In genomic region chrV:6767576-6767975, ce11 we compare ENCODE assay signal across 2 worm cellular contexts.
TF ChIP-seq lines count a peak whose summit lies in the region.

No protein-coding gene starts in this region.

TF ChIP-seq in whole organism, L1 larva, 84 proteins besides CTCF, POLR2A, EP300 and RAD21:
- peak; percentile 37 for TF ChIP-seq nhr-71 (tag; optimal IDR thresholded peaks at IDR 0.05; lab: Kevin White, UChicago)
- TF ChIP-seq pag-3 (tag; optimal IDR thresholded peaks at IDR 0.05; lab: Kevin White, UChicago; ENCODE audit: borderline replicate concordance, insufficient read depth): peak; percentile 99
- no peak for TF ChIP-seq mep-1 (tag; optimal IDR thresholded peaks at IDR 0.05; lab: Kevin White, UChicago)
- peak; percentile 52 for TF ChIP-seq rnt-1 (tag; optimal IDR thresholded peaks at IDR 0.05; lab: Kevin White, UChicago)
- TF ChIP-seq lin-14 (GFP tag; optimal IDR thresholded peaks at IDR 0.05; lab: Kevin White, UChicago): peak; percentile 64

TF ChIP-seq in whole organism, mixed stage, embryonic, 35 proteins besides CTCF, POLR2A, EP300 and RAD21:
- TF ChIP-seq hlh-1 (tag; optimal IDR thresholded peaks at IDR 0.05; lab: Kevin White, UChicago) (peak; percentile 60), lin-13 (tag; optimal IDR thresholded peaks at IDR 0.05; lab: Kevin White, UChicago) (no peak), elt-3 (tag; optimal IDR thresholded peaks at IDR 0.05; lab: Kevin White, UChicago) (no peak), unc-120 (tag; optimal IDR thresholded peaks at IDR 0.05; lab: Kevin White, UChicago; ENCODE audit: poor library complexity, severe bottlenecking) (peak; percentile 47), sem-2 (GFP tag; optimal IDR thresholded peaks at IDR 0.05; lab: Kevin White, UChicago) (no peak)
